Worm (Caenorhabditis elegans): ENCODE results near the gene Y69A2AR.51.

The Y69A2AR.51 gene

ce11 chrIV:2568267-2568666 lies 3.9 kb upstream of the Y69A2AR.51 start, which contains the start of the genes Y69A2AR.25 and Y69A2AR.12:
Y69A2AR.25 (minus strand) TSS chrIV:2568367.
Y69A2AR.12 (plus strand) TSS chrIV:2568614.
- TF ChIP-seq nhr-25 (tag; optimal IDR thresholded peaks at IDR 0.05; ENCODE audit: borderline replicate concordance, insufficient read depth) = no peak
- TF ChIP-seq egl-27 (tag; optimal IDR thresholded peaks at IDR 0.05) = no peak
- TF ChIP-seq set-16 (GFP tag; IDR thresholded peaks at IDR 0.05) = no peak
- no peak for TF ChIP-seq madf-5 (GFP tag; IDR thresholded peaks at IDR 0.05)
- no peak for TF ChIP-seq attf-4 (tag; optimal IDR thresholded peaks at IDR 0.05)
- no peak for TF ChIP-seq vab-7 (GFP tag; IDR thresholded peaks at IDR 0.05)
- no peak for TF ChIP-seq R02D3.7 (tag; optimal IDR thresholded peaks at IDR 0.05)
- no peak for TF ChIP-seq unc-62 (GFP tag; optimal IDR thresholded peaks at IDR 0.05 in 1 of 2)
- no peak for TF ChIP-seq unc-62 (tag; optimal IDR thresholded peaks at IDR 0.05)
- no peak for TF ChIP-seq zip-11 (GFP tag; IDR thresholded peaks at IDR 0.05)
- TF ChIP-seq nhr-76 (tag; optimal IDR thresholded peaks at IDR 0.05) = no peak
- no peak for TF ChIP-seq hmg-1.1 (GFP tag; IDR thresholded peaks at IDR 0.05)
- no peak for TF ChIP-seq ceh-62 (tag; optimal IDR thresholded peaks at IDR 0.05)
- no peak for TF ChIP-seq ZK546.5 (tag; optimal IDR thresholded peaks at IDR 0.05)
- no peak for TF ChIP-seq duxl-1 (tag; optimal IDR thresholded peaks at IDR 0.05; ENCODE audit: poor library complexity)
- TF ChIP-seq nhr-11 (tag; optimal IDR thresholded peaks at IDR 0.05) = no peak
- TF ChIP-seq mxl-3 (GFP tag; optimal IDR thresholded peaks at IDR 0.05) = no peak
- no peak for TF ChIP-seq dmd-8 (GFP tag; IDR thresholded peaks at IDR 0.05)

ce11 chrIV:2573122-2573521 lies 915 bp downstream of the Y69A2AR.51 start:
- TF ChIP-seq pha-4 (GFP tag; IDR thresholded peaks at IDR 0.05) (peak; percentile 29; the same call in 1 of the 2 replicates), pha-4 (tag; optimal IDR thresholded peaks at IDR 0.05) (no peak), set-16 (GFP tag; IDR thresholded peaks at IDR 0.05) (peak; percentile 91), aha-1 (tag) (peak; percentile 62), F10B5.3 (tag; optimal IDR thresholded peaks at IDR 0.05) (no peak), ceh-28 (tag; optimal IDR thresholded peaks at IDR 0.05) (no peak), nhr-42 (GFP tag; IDR thresholded peaks at IDR 0.05) (0 out of 2 replicates have a peak, but pooled peaks have one; percentile 10), dmd-8 (GFP tag; IDR thresholded peaks at IDR 0.05) (0 out of 2 replicates have a peak, but pooled peaks have one; percentile 31), mdt-29 (GFP tag; IDR thresholded peaks at IDR 0.05) (no peak), egl-43 (GFP tag; IDR thresholded peaks at IDR 0.05) (peak; percentile 48; the same call in 1 of the 2 replicates), saeg-2 (GFP tag; IDR thresholded peaks at IDR 0.05) (0 out of 2 replicates have a peak, but pooled peaks have one; percentile 53), Y105C5A.15 (GFP tag; IDR thresholded peaks at IDR 0.05) (no peak), lin-1 (GFP tag; IDR thresholded peaks at IDR 0.05) (no peak)

DNA sequence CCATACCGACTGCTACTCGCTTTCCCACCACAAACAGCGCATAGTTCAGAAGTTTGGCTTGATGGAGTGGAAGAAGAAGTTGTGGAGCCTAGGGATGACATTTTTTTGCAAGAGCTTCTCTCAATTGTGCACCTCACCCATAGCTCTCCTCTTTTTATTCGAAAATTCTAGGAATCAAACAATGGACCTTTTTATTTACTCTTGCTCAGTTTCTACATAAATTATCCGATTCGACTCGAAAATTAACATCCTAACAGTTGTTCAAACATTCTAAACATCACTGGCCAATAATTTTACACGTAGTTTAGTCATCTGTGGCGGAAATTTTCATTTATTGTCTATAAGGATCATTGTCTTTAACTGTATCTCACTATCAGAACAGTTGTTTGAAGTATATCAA lies 9.3 kb downstream of the Y69A2AR.51 start, which contains the start of gene nhr-242:
Gene nhr-242, minus strand, starts transcription at position 101 of the 400 bp plus-strand sequence.
- TF ChIP-seq lin-29 (GFP tag; IDR thresholded peaks at IDR 0.05) (no peak), nhr-48 (tag; optimal IDR thresholded peaks at IDR 0.05) (no peak), ceh-44 (GFP tag; IDR thresholded peaks at IDR 0.05) (no peak), ceh-20 (GFP tag; IDR thresholded peaks at IDR 0.05) (no peak), lin-13 (GFP tag; optimal IDR thresholded peaks at IDR 0.05) (no peak), fos-1 (tag; optimal IDR thresholded peaks at IDR 0.05) (no peak), nhr-102 (tag; optimal IDR thresholded peaks at IDR 0.05) (no peak), snpc-4 (tag; optimal IDR thresholded peaks at IDR 0.05) (no peak), vab-7 (GFP tag; IDR thresholded peaks at IDR 0.05) (no peak), D1046.2 (GFP tag; IDR thresholded peaks at IDR 0.05) (no peak), daf-8 (GFP tag; IDR thresholded peaks at IDR 0.05) (no peak), lir-3 (tag; optimal IDR thresholded peaks at IDR 0.05) (no peak), ceh-82 (tag; optimal IDR thresholded peaks at IDR 0.05) (no peak), F49E8.2 (tag; optimal IDR thresholded peaks at IDR 0.05; ENCODE audit: borderline replicate concordance) (no peak), daf-16 (GFP tag; optimal IDR thresholded peaks at IDR 0.05) (no peak), daf-16 (tag; optimal IDR thresholded peaks at IDR 0.05) (no peak), egl-43 (GFP tag; IDR thresholded peaks at IDR 0.05) (no peak), nhr-25 (tag; optimal IDR thresholded peaks at IDR 0.05; ENCODE audit: borderline replicate concordance, insufficient read depth) (no peak), pqm-1 (tag; optimal IDR thresholded peaks at IDR 0.05) (no peak)
